Fruit fly (Drosophila melanogaster): Measurements from ENCODE around the gene Prx5.

DNA sequence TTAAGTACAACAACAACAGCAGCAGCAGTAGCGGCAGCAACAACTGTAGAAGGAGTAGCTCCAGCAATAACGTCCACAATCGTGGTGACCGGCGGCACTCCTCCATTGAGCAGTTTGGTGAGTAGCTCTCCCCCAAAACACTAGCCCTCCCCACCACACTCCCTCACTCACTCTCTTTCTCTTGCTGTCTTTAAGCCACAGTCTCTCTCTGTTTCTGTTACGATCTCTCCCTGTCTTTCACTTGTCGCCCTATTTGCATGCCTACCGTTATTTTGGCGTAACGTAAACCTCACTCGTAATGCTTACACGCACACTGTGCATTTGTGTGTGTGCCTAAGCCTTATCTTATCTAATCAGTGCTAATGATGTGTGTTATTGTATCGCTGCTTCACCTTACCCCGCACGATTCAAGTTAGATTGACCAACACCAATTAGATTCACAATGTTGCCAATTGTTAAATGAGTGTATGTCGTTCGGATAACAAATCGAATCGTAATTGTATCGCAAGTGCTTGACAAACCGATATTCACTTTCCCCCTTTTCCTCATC is 3.0 kb upstream of the Prx5 start:
- TF ChIP-seq CG8301 (tag; optimal IDR thresholded peaks at IDR 0.05) (no peak), CG13204 (GFP tag; optimal IDR thresholded peaks at IDR 0.05) (no peak), Ets98B (GFP tag; IDR thresholded peaks at IDR 0.05) (no peak), gl (tag; optimal IDR thresholded peaks at IDR 0.05) (no peak), CG9948 (tag; optimal IDR thresholded peaks at IDR 0.05) (no peak), CG14655 (GFP tag; optimal IDR thresholded peaks at IDR 0.05) (no peak), CG4496 (GFP tag; IDR thresholded peaks at IDR 0.05) (no peak)
